Worm (Caenorhabditis elegans) whole organism, L1 larva: ENCODE results near the gene B0035.21.

Experiments used
- alr-1 ChIP-seq: fragments of 200-800 bp; sonication (Bioruptor generic); optimal IDR thresholded peaks from 2 replicates; lab custom pipeline; 2018; ENCODE audit warnings: borderline replicate concordance, mild to moderate bottlenecking, missing genetic modification characterization, missing compliant biosample characterization
- ama-1 ChIP-seq: fragments of 150-350 bp; optimal IDR thresholded peaks from 2 replicates; lab custom pipeline; 2014
- ceh-82 ChIP-seq, 3 experiments: fragments of 150-350 bp in 1 of 3; sonication (generic microtip) in 2 of 3; optimal IDR thresholded peaks; 2 replicates each; lab custom pipeline; 2014 to 2017; ENCODE audit warnings: missing biosample characterization in 3 of 3, missing genetic modification characterization in 3 of 3
- lin-15B ChIP-seq: fragments of 150-350 bp; sonication (generic microtip); optimal IDR thresholded peaks from 3 replicates; lab custom pipeline; 2014; ENCODE audit warnings: missing biosample characterization, missing genetic modification characterization
- nhr-28 ChIP-seq: fragments of 150-350 bp; optimal IDR thresholded peaks from 2 replicates; lab custom pipeline; 2014; ENCODE audit warnings: missing biosample characterization, missing genetic modification characterization
- pax-3 ChIP-seq: fragments of 200-800 bp; sonication (Bioruptor generic); optimal IDR thresholded peaks from 2 replicates; lab custom pipeline; 2018; ENCODE audit warnings: mild to moderate bottlenecking, missing genetic modification characterization, moderate library complexity, missing compliant biosample characterization
- skn-1 ChIP-seq: fragments of 150-350 bp; optimal IDR thresholded peaks from 2 replicates; lab custom pipeline; 2014; ENCODE audit warnings: missing biosample characterization, missing genetic modification characterization
- snpc-4 ChIP-seq: fragments of 150-350 bp; optimal IDR thresholded peaks from 2 replicates; lab custom pipeline; 2014; ENCODE audit warnings: missing biosample characterization, missing genetic modification characterization
- tbx-2 ChIP-seq: sonication (generic microtip); optimal IDR thresholded peaks from 2 replicates; lab custom pipeline; 2016; ENCODE audit warnings: missing genetic modification characterization, missing compliant biosample characterization
- unc-62 ChIP-seq: fragments of 150-350 bp; optimal IDR thresholded peaks from 2 replicates; lab custom pipeline; 2014; ENCODE audit warnings: missing biosample characterization, missing genetic modification reagents, missing genetic modification characterization
- unc-98 ChIP-seq: fragments of 200-800 bp; sonication (Bioruptor generic); IDR thresholded peaks from 2 replicates; pipeline ENCODE4 v1.3.6; 2022; ENCODE audit warnings: missing genetic modification characterization, missing compliant biosample characterization
- vab-15 ChIP-seq: sonication (generic microtip); optimal IDR thresholded peaks from 2 replicates; lab custom pipeline; 2017; ENCODE audit warnings: missing genotype, mild to moderate bottlenecking, missing genetic modification characterization, missing compliant biosample characterization
- zag-1 ChIP-seq: fragments of 150-350 bp; optimal IDR thresholded peaks from 2 replicates; lab custom pipeline; 2014; ENCODE audit warnings: missing biosample characterization, missing genetic modification characterization
- ztf-11 ChIP-seq, 2 experiments: sonication (generic microtip); optimal IDR thresholded peaks; 2 replicates each; lab custom pipeline; 2016 to 2017; ENCODE audit warnings: missing genetic modification characterization in 2 of 2, missing biosample characterization in 1 of 2, missing compliant biosample characterization in 1 of 2

DNA sequence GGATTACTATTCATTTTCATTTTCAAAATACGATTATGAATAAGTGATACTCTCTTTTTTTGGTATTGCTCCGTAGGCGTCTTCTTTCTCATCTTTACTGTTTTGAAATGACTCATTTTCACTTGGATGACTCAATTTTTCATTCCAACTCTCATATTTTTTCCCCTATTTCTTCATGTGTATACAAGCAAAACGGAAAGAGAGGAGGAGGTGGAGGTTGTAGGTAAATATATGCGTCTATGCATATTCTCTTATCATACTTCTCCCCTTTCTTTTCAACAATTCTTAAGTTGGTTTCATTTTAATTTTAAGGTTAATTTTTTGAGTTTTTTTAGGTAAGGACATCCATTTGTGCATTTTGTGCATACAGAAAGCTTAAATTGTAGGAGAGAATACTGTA lies 40.9 kb upstream of the B0035.21 start:
- no peak for TF ChIP-seq vab-15 (tag; lab: Kevin White, UChicago)
- no peak for TF ChIP-seq unc-62 (GFP tag; lab: Kevin White, UChicago)
- TF ChIP-seq alr-1 (tag; lab: Kevin White, UChicago), result no peak
- TF ChIP-seq ceh-82 (tag; optimal IDR thresholded peaks at IDR 0.05; lab: Kevin White, UChicago), result no peak
- no peak for TF ChIP-seq nhr-28 (tag; lab: Kevin White, UChicago)
- TF ChIP-seq unc-98 (GFP tag; lab: Robert Waterston, UW), result no peak
- no peak for TF ChIP-seq ama-1 (lab: Kevin White, UChicago)
- TF ChIP-seq skn-1 (tag; lab: Kevin White, UChicago), result no peak
- no peak for TF ChIP-seq lin-15B (tag; lab: Kevin White, UChicago)
- TF ChIP-seq zag-1 (tag; lab: Kevin White, UChicago), result no peak
- TF ChIP-seq ztf-11 (tag; optimal IDR thresholded peaks at IDR 0.05; lab: Kevin White, UChicago), result no peak
- no peak for TF ChIP-seq snpc-4
- TF ChIP-seq tbx-2 (tag; lab: Kevin White, UChicago), result no peak
- TF ChIP-seq pax-3, result no peak
